Fruit fly (Drosophila melanogaster) whole organism, pupa: ENCODE measurements around the gene drn.

ENCODE experiments used
- CG10348 ChIP-seq: fragments of 200-800 bp; sonication (Bioruptor generic); IDR thresholded peaks from 2 replicates; pipeline ENCODE4 v1.3.6; 2022; ENCODE audit warnings: missing biosample characterization, missing genetic modification characterization
- CG14655 ChIP-seq: fragments of 200-800 bp; sonication (Bioruptor generic); optimal IDR thresholded peaks from 3 replicates; lab custom pipeline; 2017; ENCODE audit warnings: mild to moderate bottlenecking, missing biosample characterization, missing genetic modification reagents, missing genetic modification characterization
- CG9948 ChIP-seq: fragments of 200-800 bp; sonication (Bioruptor generic); optimal IDR thresholded peaks from 2 replicates; lab custom pipeline; 2018; ENCODE audit warnings: missing biosample characterization, mild to moderate bottlenecking, missing genetic modification characterization, moderate library complexity

DNA sequence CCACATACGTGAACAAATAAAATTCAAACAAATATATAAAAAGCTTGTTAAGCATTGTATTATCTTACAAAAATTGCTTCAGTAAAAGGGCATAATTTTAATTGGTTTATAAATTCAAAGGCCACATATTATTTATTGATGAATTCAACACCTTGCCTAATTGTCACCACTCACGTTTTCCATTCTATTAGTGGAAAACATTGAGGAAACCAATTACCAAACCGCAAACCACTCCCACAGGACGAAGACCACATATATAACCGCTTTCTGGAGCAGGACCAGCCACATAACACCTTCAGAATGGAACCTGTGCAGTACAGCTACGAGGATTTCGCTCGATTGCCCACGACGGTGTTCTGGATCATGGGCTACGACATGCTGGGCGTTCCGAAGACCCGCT is 57.9 kb downstream of the drn start, which contains the start of gene Or85f:
- no peak for TF ChIP-seq CG14655 (GFP tag; lab: Kevin White, UChicago)
- TF ChIP-seq CG10348 (GFP tag; lab: Robert Waterston, UW) = no peak
- no peak for TF ChIP-seq CG9948
